Worm (Caenorhabditis elegans) whole organism, mixed stage, embryonic: ENCODE data around the gene nlp-60.

Source experiments
- elt-3 ChIP-seq: fragments of 150-350 bp; optimal IDR thresholded peaks from 2 replicates; lab custom pipeline; 2014; ENCODE audit warnings: missing biosample characterization, missing genetic modification characterization
- snpc-4 ChIP-seq: fragments of 150-350 bp; optimal IDR thresholded peaks from 2 replicates; lab custom pipeline; 2014; ENCODE audit warnings: missing biosample characterization, missing genetic modification characterization

DNA sequence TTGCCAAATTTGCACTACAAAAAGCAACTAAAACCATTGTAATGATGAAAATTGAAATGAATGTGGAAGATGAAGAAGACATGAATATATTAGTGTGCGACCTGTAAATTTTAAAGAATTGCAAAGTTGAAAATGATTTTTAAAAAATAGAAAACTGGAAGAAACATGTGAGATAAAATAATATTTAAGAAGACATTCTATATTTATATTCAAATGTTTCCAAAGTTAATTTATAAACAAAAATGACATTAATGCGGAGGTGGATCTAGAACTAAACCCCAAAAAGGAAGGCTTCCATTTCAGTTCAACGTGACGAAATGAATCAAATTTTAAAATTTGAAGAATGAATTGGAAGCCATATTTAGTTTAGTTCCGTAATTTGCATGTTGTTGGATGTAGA lies at the start of gene nlp-60:
- no peak for TF ChIP-seq snpc-4
- no peak for TF ChIP-seq elt-3
